Worm (Caenorhabditis elegans) whole organism, L2 larva: ENCODE measurements around the gene D1025.10.

Source experiments
- C34F6.9 ChIP-seq: fragments of 150-350 bp; optimal IDR thresholded peaks from 2 replicates; lab custom pipeline; 2014; ENCODE audit warnings: missing biosample characterization, missing genetic modification characterization
- F13H6.1 ChIP-seq: sonication (generic microtip); optimal IDR thresholded peaks from 2 replicates; lab custom pipeline; 2016; ENCODE audit warnings: missing genetic modification characterization, missing compliant biosample characterization
- R02D3.7 ChIP-seq: fragments of 150-350 bp; optimal IDR thresholded peaks from 2 replicates; lab custom pipeline; 2014; ENCODE audit warnings: missing biosample characterization, missing genetic modification characterization
- Y55F3AM.14 ChIP-seq: fragments of 200-800 bp; sonication (Bioruptor generic); optimal IDR thresholded peaks from 2 replicates; lab custom pipeline; 2018; ENCODE audit warnings: mild to moderate bottlenecking, missing genetic modification characterization, missing compliant biosample characterization
- ZK546.5 ChIP-seq: sonication (generic microtip); optimal IDR thresholded peaks from 2 replicates; lab custom pipeline; 2017; ENCODE audit warnings: missing biosample characterization, missing genetic modification characterization
- alr-1 ChIP-seq: fragments of 150-350 bp; optimal IDR thresholded peaks from 2 replicates; lab custom pipeline; 2014; ENCODE audit warnings: missing biosample characterization, missing genetic modification characterization
- aly-2 ChIP-seq: fragments of 150-350 bp; optimal IDR thresholded peaks from 2 replicates; lab custom pipeline; 2014; ENCODE audit warnings: missing biosample characterization, missing genetic modification characterization
- ama-1 ChIP-seq: fragments of 150-350 bp; optimal IDR thresholded peaks from 2 replicates; lab custom pipeline; 2018; ENCODE audit warnings: inconsistent platforms
- blmp-1 ChIP-seq: sonication (generic microtip); optimal IDR thresholded peaks from 2 replicates; lab custom pipeline; 2017; ENCODE audit warnings: missing genetic modification characterization, mild to moderate bottlenecking, missing compliant biosample characterization, antibody characterized with exemption, moderate library complexity; ENCODE audit not compliant: insufficient read depth
- ceh-16 ChIP-seq: fragments of 150-350 bp; optimal IDR thresholded peaks from 2 replicates; lab custom pipeline; 2014; ENCODE audit warnings: missing biosample characterization, missing genetic modification characterization
- ceh-82 ChIP-seq: fragments of 150-350 bp; optimal IDR thresholded peaks from 2 replicates; lab custom pipeline; 2014; ENCODE audit warnings: missing biosample characterization, missing genetic modification characterization
- crh-2 ChIP-seq: sonication (generic microtip); optimal IDR thresholded peaks from 2 replicates; lab custom pipeline; 2017; ENCODE audit warnings: missing biosample characterization, missing genetic modification characterization
- dmd-4 ChIP-seq: sonication (generic microtip); optimal IDR thresholded peaks from 2 replicates; lab custom pipeline; 2017; ENCODE audit warnings: missing biosample characterization, missing genetic modification characterization
- egl-27 ChIP-seq: sonication (generic microtip); optimal IDR thresholded peaks from 3 replicates; lab custom pipeline; 2017; ENCODE audit warnings: missing biosample characterization, missing genetic modification reagents, missing genetic modification characterization
- elt-1 ChIP-seq: fragments of 150-350 bp; optimal IDR thresholded peaks from 2 replicates; lab custom pipeline; 2014; ENCODE audit warnings: missing biosample characterization, missing genetic modification characterization
- elt-3 ChIP-seq: sonication (generic microtip); optimal IDR thresholded peaks from 2 replicates; lab custom pipeline; 2017; ENCODE audit warnings: missing biosample characterization, missing genetic modification characterization
- fos-1 ChIP-seq: fragments of 150-350 bp; optimal IDR thresholded peaks from 2 replicates; lab custom pipeline; 2014; ENCODE audit warnings: missing biosample characterization, missing genetic modification characterization
- gmeb-1 ChIP-seq: fragments of 150-350 bp; optimal IDR thresholded peaks from 2 replicates; lab custom pipeline; 2014; ENCODE audit warnings: missing biosample characterization, missing genetic modification characterization
- lin-11 ChIP-seq: fragments of 150-350 bp; sonication (generic microtip); optimal IDR thresholded peaks from 2 replicates; lab custom pipeline; 2014; ENCODE audit warnings: missing biosample characterization, missing genetic modification characterization, inconsistent platforms, mixed read lengths
- lin-13 ChIP-seq: fragments of 150-350 bp; optimal IDR thresholded peaks from 2 replicates; lab custom pipeline; 2014; ENCODE audit warnings: missing biosample characterization, missing genetic modification reagents, missing genetic modification characterization
- lin-39 ChIP-seq: fragments of 150-350 bp; optimal IDR thresholded peaks from 2 replicates; lab custom pipeline; 2014; ENCODE audit warnings: missing biosample characterization, missing genetic modification reagents, missing genetic modification characterization
- lsy-2 ChIP-seq, 2 experiments: fragments of 150-350 bp in 1 of 2; sonication (generic microtip) in 1 of 2; optimal IDR thresholded peaks; 2 replicates each; lab custom pipeline; 2014 to 2017; ENCODE audit warnings: missing biosample characterization in 2 of 2, missing genetic modification characterization in 2 of 2
- mab-5 ChIP-seq: fragments of 150-350 bp; optimal IDR thresholded peaks from 2 replicates; lab custom pipeline; 2014; ENCODE audit warnings: missing biosample characterization, missing genetic modification characterization
- mbf-1 ChIP-seq: sonication (generic microtip); optimal IDR thresholded peaks from 2 replicates; lab custom pipeline; 2017; ENCODE audit warnings: missing biosample characterization, missing genetic modification characterization
- mdl-1 ChIP-seq, 2 experiments: fragments of 150-350 bp in 1 of 2; sonication (generic microtip) in 1 of 2; optimal IDR thresholded peaks; 2 replicates each; lab custom pipeline; 2017; ENCODE audit warnings: missing biosample characterization in 2 of 2, missing genetic modification characterization in 2 of 2
- nhr-10 ChIP-seq: sonication (generic microtip); optimal IDR thresholded peaks from 2 replicates; lab custom pipeline; 2017; ENCODE audit warnings: missing biosample characterization, missing genetic modification characterization
- nhr-11 ChIP-seq: fragments of 150-350 bp; optimal IDR thresholded peaks from 2 replicates; lab custom pipeline; 2014; ENCODE audit warnings: missing biosample characterization, missing genetic modification characterization
- nhr-12 ChIP-seq: fragments of 150-350 bp; optimal IDR thresholded peaks from 2 replicates; lab custom pipeline; 2014; ENCODE audit warnings: missing biosample characterization, missing genetic modification characterization
- nhr-129 ChIP-seq: fragments of 150-350 bp; optimal IDR thresholded peaks from 2 replicates; lab custom pipeline; 2014; ENCODE audit warnings: missing biosample characterization, missing genetic modification characterization
- nhr-21 ChIP-seq: fragments of 150-350 bp; optimal IDR thresholded peaks from 2 replicates; lab custom pipeline; 2014; ENCODE audit warnings: missing biosample characterization, missing genetic modification characterization
- nhr-23 ChIP-seq: fragments of 150-350 bp; optimal IDR thresholded peaks from 2 replicates; lab custom pipeline; 2014; ENCODE audit warnings: missing biosample characterization, missing genetic modification reagents, missing genetic modification characterization
- nhr-237 ChIP-seq: fragments of 150-350 bp; optimal IDR thresholded peaks from 2 replicates; lab custom pipeline; 2014; ENCODE audit warnings: missing biosample characterization, missing genetic modification characterization
- nhr-25 ChIP-seq: fragments of 150-350 bp; sonication (generic microtip); optimal IDR thresholded peaks from 3 replicates; lab custom pipeline; 2014; ENCODE audit warnings: missing biosample characterization, missing genetic modification characterization
- nhr-6 ChIP-seq: fragments of 150-350 bp; optimal IDR thresholded peaks from 2 replicates; lab custom pipeline; 2014; ENCODE audit warnings: missing biosample characterization, missing genetic modification characterization
- nhr-77 ChIP-seq: fragments of 150-350 bp; optimal IDR thresholded peaks from 2 replicates; lab custom pipeline; 2014; ENCODE audit warnings: missing biosample characterization, missing genetic modification characterization
- peb-1 ChIP-seq: fragments of 150-350 bp; optimal IDR thresholded peaks from 2 replicates; lab custom pipeline; 2014; ENCODE audit warnings: missing biosample characterization, missing genetic modification characterization
- sem-4 ChIP-seq: fragments of 150-350 bp; optimal IDR thresholded peaks from 2 replicates; lab custom pipeline; 2014; ENCODE audit warnings: missing biosample characterization, missing genetic modification reagents, missing genetic modification characterization
- skn-1 ChIP-seq: sonication (generic microtip); optimal IDR thresholded peaks from 2 replicates; lab custom pipeline; 2017; ENCODE audit warnings: missing biosample characterization, missing genetic modification characterization
- sma-3 ChIP-seq: sonication (generic microtip); optimal IDR thresholded peaks from 2 replicates; lab custom pipeline; 2016; ENCODE audit warnings: missing genetic modification reagents, missing genetic modification characterization, missing compliant biosample characterization
- sma-9 ChIP-seq, 2 experiments: fragments of 150-350 bp in 1 of 2; sonication (generic microtip) in 1 of 2; optimal IDR thresholded peaks; 2 replicates each; lab custom pipeline; 2014 to 2016; ENCODE audit warnings: missing genetic modification characterization in 2 of 2, mild to moderate bottlenecking in 1 of 2, missing biosample characterization in 1 of 2, missing compliant biosample characterization in 1 of 2, missing genetic modification reagents in 1 of 2, moderate library complexity in 1 of 2
- snpc-4 ChIP-seq: fragments of 150-350 bp; optimal IDR thresholded peaks from 2 replicates; lab custom pipeline; 2014; ENCODE audit warnings: missing biosample characterization, missing genetic modification characterization
- unc-39 ChIP-seq: fragments of 150-350 bp; optimal IDR thresholded peaks from 2 replicates; lab custom pipeline; 2014; ENCODE audit warnings: missing biosample characterization, missing genetic modification characterization
- unc-55 ChIP-seq: fragments of 150-350 bp; sonication (generic microtip); optimal IDR thresholded peaks from 3 replicates; lab custom pipeline; 2014; ENCODE audit warnings: missing biosample characterization, missing genetic modification reagents, missing genetic modification characterization
- unc-62 ChIP-seq: fragments of 150-350 bp; optimal IDR thresholded peaks from 2 replicates; lab custom pipeline; 2014; ENCODE audit warnings: missing biosample characterization, missing genetic modification reagents, missing genetic modification characterization
- zag-1 ChIP-seq: fragments of 150-350 bp; optimal IDR thresholded peaks from 2 replicates; lab custom pipeline; 2014; ENCODE audit warnings: missing biosample characterization, missing genetic modification characterization
- ztf-1 ChIP-seq: fragments of 200-800 bp; sonication (Bioruptor generic); conservative IDR thresholded peaks from 2 replicates; pipeline ENCODE4 v1.3.6; 2022; ENCODE audit warnings: missing genetic modification characterization, missing compliant biosample characterization
- ztf-11 ChIP-seq: sonication (generic microtip); optimal IDR thresholded peaks from 2 replicates; lab custom pipeline; 2017; ENCODE audit warnings: missing biosample characterization, missing genetic modification characterization
- ztf-4 ChIP-seq: fragments of 150-350 bp; optimal IDR thresholded peaks from 2 replicates; lab custom pipeline; 2014; ENCODE audit warnings: missing biosample characterization, missing genetic modification characterization

The D1025.10 gene

DNA sequence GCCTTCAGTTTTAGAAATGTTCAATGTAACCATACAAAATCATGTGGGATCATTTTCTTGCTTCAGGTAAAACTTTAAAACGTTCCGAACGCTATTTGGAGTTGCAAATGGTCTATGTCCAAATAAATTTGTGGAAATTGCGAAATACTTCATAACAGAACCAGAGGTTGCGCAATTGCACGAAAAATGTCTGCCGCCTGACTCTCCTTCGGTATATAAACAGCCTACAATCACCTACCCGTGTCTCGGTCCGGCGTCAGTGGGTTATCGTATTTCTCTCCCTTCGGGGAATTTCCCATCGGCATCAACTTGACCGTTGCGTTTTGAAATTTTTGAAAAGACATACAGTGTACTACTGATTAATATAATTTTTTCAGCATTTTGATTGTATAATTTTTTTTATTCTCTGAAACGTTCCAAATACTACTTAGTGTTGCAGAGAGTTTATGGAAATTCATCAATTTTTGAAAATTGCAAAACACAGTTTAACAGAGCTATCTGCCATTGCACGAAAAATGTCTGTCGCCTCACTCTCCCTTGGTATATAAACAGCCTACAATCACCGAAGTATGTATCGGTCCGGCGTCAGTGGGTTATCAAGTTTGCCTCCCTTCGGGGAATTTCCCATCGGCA lies 39.9 kb upstream of the D1025.10 start:
- peak; percentile 75 for TF ChIP-seq sma-9 (GFP tag; optimal IDR thresholded peaks at IDR 0.05; lab: Kevin White, UChicago)
- no peak for TF ChIP-seq sma-9 (tag; optimal IDR thresholded peaks at IDR 0.05; lab: Kevin White, UChicago)
- no peak for TF ChIP-seq mab-5 (tag; lab: Kevin White, UChicago)
- no peak for TF ChIP-seq mdl-1 (tag; optimal IDR thresholded peaks at IDR 0.05; lab: Kevin White, UChicago)
- TF ChIP-seq unc-55 (GFP tag; lab: Kevin White, UChicago): no peak
- TF ChIP-seq nhr-21 (tag; lab: Kevin White, UChicago): peak; percentile 53
- TF ChIP-seq zag-1 (tag; lab: Kevin White, UChicago): no peak
- no peak for TF ChIP-seq sem-4
- peak; percentile 40 for TF ChIP-seq F13H6.1
- peak; percentile 26 for TF ChIP-seq egl-27
- no peak for TF ChIP-seq dmd-4 (tag; lab: Kevin White, UChicago)
- no peak for TF ChIP-seq elt-3 (tag; lab: Kevin White, UChicago)
- peak; percentile 98 for TF ChIP-seq snpc-4 (tag; lab: Kevin White, UChicago)
- no peak for TF ChIP-seq R02D3.7
- no peak for TF ChIP-seq lin-39
- peak; percentile 41 for TF ChIP-seq nhr-10 (tag; lab: Kevin White, UChicago)
- no peak for TF ChIP-seq ztf-4
- TF ChIP-seq skn-1: no peak
- no peak for TF ChIP-seq elt-1 (tag; lab: Kevin White, UChicago)
- TF ChIP-seq nhr-23 (tag; lab: Kevin White, UChicago): no peak
- no peak for TF ChIP-seq nhr-6 (tag; lab: Kevin White, UChicago)
- TF ChIP-seq crh-2 (tag; lab: Kevin White, UChicago): peak; percentile 37
- no peak for TF ChIP-seq ZK546.5 (tag; lab: Kevin White, UChicago)
- TF ChIP-seq lin-13 (GFP tag; lab: Kevin White, UChicago): peak; percentile 31
- TF ChIP-seq nhr-12: no peak
- no peak for TF ChIP-seq mbf-1 (tag; lab: Kevin White, UChicago)
- TF ChIP-seq lsy-2 (tag; optimal IDR thresholded peaks at IDR 0.05; lab: Kevin White, UChicago): peak in 1 of 2 experiments; percentile 31
- TF ChIP-seq fos-1 (tag; lab: Kevin White, UChicago): peak; percentile 26
- TF ChIP-seq nhr-237 (tag; lab: Kevin White, UChicago): no peak
- no peak for TF ChIP-seq Y55F3AM.14 (GFP tag; lab: Kevin White, UChicago)
- peak; percentile 89 for TF ChIP-seq sma-3 (GFP tag; lab: Kevin White, UChicago)
- TF ChIP-seq unc-62 (GFP tag; lab: Kevin White, UChicago): no peak
- no peak for TF ChIP-seq peb-1 (tag; lab: Kevin White, UChicago)
- TF ChIP-seq aly-2 (tag; lab: Kevin White, UChicago): no peak
- TF ChIP-seq ztf-11 (tag; lab: Kevin White, UChicago): no peak
- TF ChIP-seq blmp-1: no peak
- TF ChIP-seq C34F6.9 (tag; lab: Kevin White, UChicago): no peak
- no peak for TF ChIP-seq lin-11 (tag; lab: Kevin White, UChicago)
- peak; percentile 59 for TF ChIP-seq gmeb-1 (tag; lab: Kevin White, UChicago)
- no peak for TF ChIP-seq ceh-16 (tag; lab: Kevin White, UChicago)
- TF ChIP-seq nhr-77 (tag; lab: Kevin White, UChicago): no peak
- TF ChIP-seq nhr-129: peak; percentile 100
- no peak for TF ChIP-seq ztf-1 (GFP tag; lab: Robert Waterston, UW)
- no peak for TF ChIP-seq nhr-25
- no peak for TF ChIP-seq unc-39 (tag; lab: Kevin White, UChicago)
- no peak for TF ChIP-seq alr-1 (tag; lab: Kevin White, UChicago)
- TF ChIP-seq ceh-82 (tag; lab: Kevin White, UChicago): no peak
- no peak for TF ChIP-seq ama-1
- TF ChIP-seq nhr-11: no peak
